Worm (Caenorhabditis elegans): ENCODE data around the gene sru-40.

sru-40 gene

DNA sequence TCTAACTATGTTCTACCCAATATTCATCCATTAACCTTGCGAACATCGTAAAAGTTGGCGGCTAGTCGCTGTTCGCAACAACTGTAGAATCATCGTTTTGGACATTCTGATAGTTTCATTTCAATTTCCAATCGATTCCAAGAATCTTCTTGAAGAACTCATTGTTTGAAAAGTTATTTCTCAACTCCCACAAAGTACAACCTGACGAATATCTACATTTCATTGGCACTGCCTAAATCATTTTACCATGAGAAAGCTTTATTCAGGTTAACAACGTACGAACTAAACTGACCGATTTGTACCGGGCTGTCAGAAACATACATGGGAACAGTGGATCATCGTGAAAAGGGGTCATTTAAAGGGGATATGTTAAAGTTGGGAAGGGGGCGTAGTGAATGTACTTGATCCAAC, 47.1 kb downstream of the sru-40 start, which contains the start of gene F46B6.6 (continued):
- no peak for TF ChIP-seq lir-3 (tag; optimal IDR thresholded peaks at IDR 0.05)
- no peak for TF ChIP-seq lin-15B (tag; optimal IDR thresholded peaks at IDR 0.05)
- TF ChIP-seq cey-2 (tag; optimal IDR thresholded peaks at IDR 0.05; ENCODE audit: borderline replicate concordance, insufficient read depth): no peak
- TF ChIP-seq ceh-20 (GFP tag; IDR thresholded peaks at IDR 0.05): no peak
- TF ChIP-seq ztf-11 (tag; optimal IDR thresholded peaks at IDR 0.05): no peak
- TF ChIP-seq T20F7.1 (GFP tag; optimal IDR thresholded peaks at IDR 0.05): no peak
- peak; percentile 26 for TF ChIP-seq nhr-102 (tag; optimal IDR thresholded peaks at IDR 0.05)
- no peak for TF ChIP-seq F10B5.3 (tag; optimal IDR thresholded peaks at IDR 0.05)
- peak; percentile 9 for TF ChIP-seq mep-1 (tag; optimal IDR thresholded peaks at IDR 0.05)
- peak; percentile 36 for TF ChIP-seq Y5F2A.4 (GFP tag; optimal IDR thresholded peaks at IDR 0.05)
- TF ChIP-seq sdz-12 (GFP tag; optimal IDR thresholded peaks at IDR 0.05): peak; percentile 80
- TF ChIP-seq jun-1 (tag; optimal IDR thresholded peaks at IDR 0.05): no peak
- peak; percentile 94 for TF ChIP-seq aha-1 (tag)
- no peak for TF ChIP-seq egl-43 (GFP tag; IDR thresholded peaks at IDR 0.05)
- TF ChIP-seq nhr-111 (GFP tag; optimal IDR thresholded peaks at IDR 0.05): peak; percentile 0
- TF ChIP-seq zfp-3 (GFP tag; conservative IDR thresholded peaks at IDR 0.05): 0 out of 2 replicates have a peak, but pooled peaks have one; percentile 10
- no peak for TF ChIP-seq nhr-10 (tag; optimal IDR thresholded peaks at IDR 0.05)
- TF ChIP-seq nhr-25 (tag; optimal IDR thresholded peaks at IDR 0.05; ENCODE audit: borderline replicate concordance, insufficient read depth): no peak
- TF ChIP-seq hlh-30 (tag; optimal IDR thresholded peaks at IDR 0.05; ENCODE audit: insufficient read depth): no peak
- TF ChIP-seq Y75B8A.6 (GFP tag; IDR thresholded peaks at IDR 0.05): no peak
- no peak for TF ChIP-seq zip-11 (GFP tag; IDR thresholded peaks at IDR 0.05)
- TF ChIP-seq fos-1 (tag; optimal IDR thresholded peaks at IDR 0.05): no peak
- TF ChIP-seq F44E2.7 (GFP tag; IDR thresholded peaks at IDR 0.05): no peak
- TF ChIP-seq dmd-9 (GFP tag; IDR thresholded peaks at IDR 0.05): 0 out of 2 replicates have a peak, but pooled peaks have one; percentile 30
- TF ChIP-seq nhr-41 (GFP tag; IDR thresholded peaks at IDR 0.05): no peak
- no peak for TF ChIP-seq R02D3.7 (tag; optimal IDR thresholded peaks at IDR 0.05)
- no peak for TF ChIP-seq nhr-237 (tag; optimal IDR thresholded peaks at IDR 0.05)
- no peak for TF ChIP-seq daf-16 (GFP tag; optimal IDR thresholded peaks at IDR 0.05)
- TF ChIP-seq daf-16 (tag; optimal IDR thresholded peaks at IDR 0.05): no peak
- TF ChIP-seq mes-2 (tag; optimal IDR thresholded peaks at IDR 0.05; ENCODE audit: poor library complexity, severe bottlenecking): peak; percentile 19
- no peak for TF ChIP-seq mxl-3 (GFP tag; optimal IDR thresholded peaks at IDR 0.05)
- TF ChIP-seq tra-1 (GFP tag; IDR thresholded peaks at IDR 0.05): no peak
- no peak for TF ChIP-seq saeg-2 (GFP tag; IDR thresholded peaks at IDR 0.05)
- no peak for TF ChIP-seq tag-97 (GFP tag; IDR thresholded peaks at IDR 0.05)
- no peak for TF ChIP-seq set-16 (GFP tag; IDR thresholded peaks at IDR 0.05)
- no peak for TF ChIP-seq skn-1 (tag; optimal IDR thresholded peaks at IDR 0.05)
- peak in 1 of 2 experiments; percentile 49 for TF ChIP-seq unc-62 (GFP tag; optimal IDR thresholded peaks at IDR 0.05 in 1 of 2)
- no peak for TF ChIP-seq unc-62 (tag; optimal IDR thresholded peaks at IDR 0.05)
- no peak for TF ChIP-seq nhr-6 (tag; optimal IDR thresholded peaks at IDR 0.05)
- peak; percentile 88 for TF ChIP-seq ama-1 (optimal IDR thresholded peaks at IDR 0.05)
- TF ChIP-seq egl-27 (tag; optimal IDR thresholded peaks at IDR 0.05): no peak
- TF ChIP-seq dmd-6 (GFP tag; IDR thresholded peaks at IDR 0.05): peak; percentile 16; the same call in 1 of the 2 replicates
- TF ChIP-seq Y48G9A.11 (GFP tag; IDR thresholded peaks at IDR 0.05): no peak
- no peak for TF ChIP-seq lin-13 (GFP tag; optimal IDR thresholded peaks at IDR 0.05)
- TF ChIP-seq mxl-2 (GFP tag; conservative IDR thresholded peaks at IDR 0.05): no peak
- no peak for TF ChIP-seq Y105C5A.15 (GFP tag; IDR thresholded peaks at IDR 0.05)
- TF ChIP-seq dmd-8 (GFP tag; IDR thresholded peaks at IDR 0.05): no peak
- TF ChIP-seq nhr-77 (tag; optimal IDR thresholded peaks at IDR 0.05): no peak
- no peak for TF ChIP-seq nhr-28 (tag; optimal IDR thresholded peaks at IDR 0.05)
- TF ChIP-seq T26A8.4 (GFP tag; IDR thresholded peaks at IDR 0.05): no peak; the same call in 1 of the 2 replicates
- 0 out of 2 replicates have a peak, but pooled peaks have one; percentile 21 for TF ChIP-seq arid-1 (GFP tag; conservative IDR thresholded peaks at IDR 0.05)
- no peak for TF ChIP-seq daf-19 (GFP tag; conservative IDR thresholded peaks at IDR 0.05)
- no peak for TF ChIP-seq attf-4 (tag; optimal IDR thresholded peaks at IDR 0.05)
